Fruit fly (Drosophila melanogaster): ENCODE data around the gene Acsf2.
A peak's percentile ranks its signal among the peaks of the same experiment; 100 is the strongest.

Gene Acsf2

DNA sequence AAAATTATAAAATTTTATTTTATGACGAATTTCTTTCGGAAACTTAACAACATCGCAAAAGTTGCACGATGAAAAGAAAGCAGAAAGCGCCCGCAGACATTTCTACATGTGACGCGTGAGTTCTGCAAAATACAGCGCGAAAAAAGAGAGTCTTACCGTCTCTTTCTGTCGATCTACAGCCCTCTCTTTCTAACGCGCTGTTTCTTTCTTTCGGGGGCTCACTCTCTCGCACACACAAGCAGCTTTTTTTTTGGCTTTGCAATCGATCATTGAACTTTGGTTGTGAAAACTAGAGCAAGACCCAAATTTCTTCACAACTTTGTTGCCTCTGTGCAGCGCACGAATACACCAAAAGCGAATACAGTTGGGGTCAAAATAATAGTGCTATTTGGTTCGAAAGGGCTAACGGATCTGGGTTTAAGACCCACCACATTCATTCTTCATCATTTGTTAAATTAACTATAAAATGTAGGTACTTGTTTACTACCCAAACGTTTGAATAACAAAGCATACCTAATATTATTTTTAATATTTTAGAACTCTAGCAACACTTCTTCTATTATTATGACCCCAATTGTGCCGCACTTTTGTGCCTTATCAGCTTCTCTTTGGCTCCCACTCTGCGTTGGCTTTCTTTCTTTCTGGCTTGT is 42.9 kb downstream of the Acsf2 start (continued):
- TF ChIP-seq CG31224 (GFP tag; IDR thresholded peaks at IDR 0.05), result peak; percentile 35; the same call in 1 of the 2 replicates
- TF ChIP-seq CG14014 (GFP tag; IDR thresholded peaks at IDR 0.05), result peak; percentile 81
- TF ChIP-seq CG8290 (GFP tag; optimal IDR thresholded peaks at IDR 0.05), result peak; percentile 74
- no peak for TF ChIP-seq CG8290 (tag; optimal IDR thresholded peaks at IDR 0.05)
- TF ChIP-seq grau (tag; optimal IDR thresholded peaks at IDR 0.05), result peak; percentile 83
- no peak for TF ChIP-seq stwl (tag; optimal IDR thresholded peaks at IDR 0.05)
- TF ChIP-seq CG15696 (tag; optimal IDR thresholded peaks at IDR 0.05), result peak; percentile 1
- TF ChIP-seq CG2202 (tag; optimal IDR thresholded peaks at IDR 0.05), result peak; percentile 84
- TF ChIP-seq Nf-YB (GFP tag; optimal IDR thresholded peaks at IDR 0.05), result peak; percentile 61
- TF ChIP-seq dmrt99B (tag; optimal IDR thresholded peaks at IDR 0.05), result peak; percentile 94
- no peak for TF ChIP-seq mld (GFP tag; IDR thresholded peaks at IDR 0.05; ENCODE audit: partially characterized antibody)
- no peak for TF ChIP-seq CG8765 (GFP tag; IDR thresholded peaks at IDR 0.05)
- TF ChIP-seq Dll (GFP tag; IDR thresholded peaks at IDR 0.05; ENCODE audit: partially characterized antibody), result no peak
- peak; percentile 85 for TF ChIP-seq sisA (GFP tag; IDR thresholded peaks at IDR 0.05)
- TF ChIP-seq Ptx1 (GFP tag; IDR thresholded peaks at IDR 0.05), result peak; percentile 80
- no peak for TF ChIP-seq gfzf (GFP tag; optimal IDR thresholded peaks at IDR 0.05)
- TF ChIP-seq CG2120 (GFP tag; optimal IDR thresholded peaks at IDR 0.05), result peak; percentile 79
- TF ChIP-seq eyg (GFP tag; optimal IDR thresholded peaks at IDR 0.05), result no peak
- peak; percentile 23 for TF ChIP-seq fd3F (GFP tag; optimal IDR thresholded peaks at IDR 0.05)
- TF ChIP-seq gsb (GFP tag; IDR thresholded peaks at IDR 0.05), result no peak
- peak; percentile 67 for TF ChIP-seq CG12942 (GFP tag; optimal IDR thresholded peaks at IDR 0.05)
- peak; percentile 39; the same call in 1 of the 2 replicates for TF ChIP-seq onecut (GFP tag; IDR thresholded peaks at IDR 0.05)
- peak; percentile 71; the same call in 1 of the 3 replicates for TF ChIP-seq jigr1 (GFP tag; IDR thresholded peaks at IDR 0.05)
- TF ChIP-seq CG12236 (GFP tag; optimal IDR thresholded peaks at IDR 0.05), result peak; percentile 40
- no peak for TF ChIP-seq Lpt (GFP tag; optimal IDR thresholded peaks at IDR 0.05)
- TF ChIP-seq Ets97D (GFP tag; optimal IDR thresholded peaks at IDR 0.05), result no peak
- peak; percentile 82 for TF ChIP-seq trem (tag; optimal IDR thresholded peaks at IDR 0.05)
- TF ChIP-seq CG7745 (tag; optimal IDR thresholded peaks at IDR 0.05), result peak; percentile 4
- TF ChIP-seq CG18476 (GFP tag; optimal IDR thresholded peaks at IDR 0.05), result peak; percentile 46
- peak; percentile 20; the same call in 1 of the 2 replicates for TF ChIP-seq CG9215 (GFP tag; IDR thresholded peaks at IDR 0.05)
- TF ChIP-seq CG4730 (GFP tag; IDR thresholded peaks at IDR 0.05), result no peak
- no peak for TF ChIP-seq CG16779 (GFP tag; IDR thresholded peaks at IDR 0.05)
- TF ChIP-seq CG13296 (GFP tag; optimal IDR thresholded peaks at IDR 0.05), result peak; percentile 67
- peak; percentile 87 for TF ChIP-seq vvl (GFP tag; IDR thresholded peaks at IDR 0.05)
- TF ChIP-seq pfk (GFP tag; optimal IDR thresholded peaks at IDR 0.05), result no peak
- TF ChIP-seq Chrac-16 (GFP tag; optimal IDR thresholded peaks at IDR 0.05), result peak; percentile 77
- peak; percentile 81 for TF ChIP-seq CG11723 (GFP tag; optimal IDR thresholded peaks at IDR 0.05)
- TF ChIP-seq D19A (tag; optimal IDR thresholded peaks at IDR 0.05), result peak; percentile 83
- peak; percentile 96 for TF ChIP-seq sens (GFP tag)
- TF ChIP-seq lmd (GFP tag; IDR thresholded peaks at IDR 0.05), result peak; percentile 79
- peak; percentile 95 for TF ChIP-seq PHDP (tag; optimal IDR thresholded peaks at IDR 0.05)
- TF ChIP-seq CG4617 (GFP tag; optimal IDR thresholded peaks at IDR 0.05; ENCODE audit: borderline replicate concordance), result peak; percentile 48
- TF ChIP-seq so (GFP tag; IDR thresholded peaks at IDR 0.05), result peak; percentile 91
- peak; percentile 52 for TF ChIP-seq Ets65A (GFP tag)
- peak; percentile 50 for TF ChIP-seq CG30431 (GFP tag; optimal IDR thresholded peaks at IDR 0.05)
- TF ChIP-seq Max (GFP tag; optimal IDR thresholded peaks at IDR 0.05), result peak; percentile 46
- TF ChIP-seq CG33213 (GFP tag; optimal IDR thresholded peaks at IDR 0.05), result no peak
- TF ChIP-seq chn (GFP tag; optimal IDR thresholded peaks at IDR 0.05), result peak; percentile 78
- no peak for TF ChIP-seq dan (GFP tag; IDR thresholded peaks at IDR 0.05)
- 0 out of 3 replicates have a peak, but pooled peaks have one; percentile 39 for TF ChIP-seq H15 (GFP tag; IDR thresholded peaks at IDR 0.05)
- no peak for TF ChIP-seq Opbp (GFP tag; IDR thresholded peaks at IDR 0.05; ENCODE audit: partially characterized antibody)

All from whole organism, embryonic.